Worm (Caenorhabditis elegans) whole organism, L1 larva: ENCODE results near the gene iglr-2.

ENCODE experiments used
- egl-13 ChIP-seq: sonication (generic microtip); optimal IDR thresholded peaks from 2 replicates; lab custom pipeline; 2016; ENCODE audit warnings: missing genotype, missing genetic modification reagents, missing genetic modification characterization, missing compliant biosample characterization
- hlh-4 ChIP-seq: sonication (generic microtip); optimal IDR thresholded peaks from 2 replicates; lab custom pipeline; 2016; ENCODE audit warnings: mild to moderate bottlenecking, missing genetic modification characterization, missing compliant biosample characterization
- nhr-84 ChIP-seq: sonication (generic microtip); optimal IDR thresholded peaks from 2 replicates; lab custom pipeline; 2017; ENCODE audit warnings: missing biosample characterization, missing genetic modification characterization
- zag-1 ChIP-seq: fragments of 150-350 bp; optimal IDR thresholded peaks from 2 replicates; lab custom pipeline; 2014; ENCODE audit warnings: missing biosample characterization, missing genetic modification characterization
- ztf-4 ChIP-seq: fragments of 150-350 bp; optimal IDR thresholded peaks from 2 replicates; lab custom pipeline; 2014; ENCODE audit warnings: missing biosample characterization, missing genetic modification characterization

DNA sequence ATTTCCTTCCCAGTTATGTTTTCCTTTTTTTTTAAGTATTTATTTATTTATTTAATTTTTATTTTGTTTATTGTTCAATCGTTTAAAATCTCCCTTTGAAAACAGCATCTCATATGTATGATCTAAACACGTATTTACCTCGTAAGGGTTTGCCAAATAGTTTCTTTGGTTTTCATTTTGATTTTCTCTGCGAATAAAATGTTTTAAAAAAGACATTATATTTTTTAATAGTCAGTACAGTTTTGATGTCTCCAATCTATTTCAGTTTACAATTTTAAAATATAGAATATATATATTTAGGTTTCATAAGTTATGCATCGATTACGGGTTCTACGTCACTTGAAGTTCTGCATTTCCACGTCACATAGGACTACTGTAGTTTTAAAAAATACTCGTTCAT is 49.5 kb upstream of the iglr-2 start, which contains the start of gene R05D3.12:
- TF ChIP-seq hlh-4 (tag; lab: Kevin White, UChicago) (no peak), ztf-4 (tag; lab: Kevin White, UChicago) (no peak), egl-13 (tag; lab: Kevin White, UChicago) (no peak), zag-1 (tag; lab: Kevin White, UChicago) (no peak), nhr-84 (tag; lab: Kevin White, UChicago) (no peak)
